Worm (Caenorhabditis elegans) whole organism, mixed stage, embryonic: ENCODE measurements around the gene C34F11.5.

Source experiments
- blmp-1 ChIP-seq: fragments of 150-350 bp; optimal IDR thresholded peaks from 2 replicates; lab custom pipeline; 2014; ENCODE audit warnings: missing biosample characterization, missing genetic modification characterization
- ceh-39 ChIP-seq: fragments of 150-350 bp; optimal IDR thresholded peaks from 2 replicates; lab custom pipeline; 2014; ENCODE audit warnings: missing biosample characterization, missing genetic modification characterization
- ceh-43 ChIP-seq: fragments of 200-800 bp; sonication (Bioruptor generic); optimal IDR thresholded peaks from 2 replicates; lab custom pipeline; 2018; ENCODE audit warnings: mild to moderate bottlenecking, missing genetic modification characterization, moderate library complexity, missing compliant biosample characterization
- ces-1 ChIP-seq: fragments of 150-350 bp; optimal IDR thresholded peaks from 2 replicates; lab custom pipeline; 2014; ENCODE audit warnings: missing biosample characterization, missing genetic modification reagents, missing genetic modification characterization
- cnd-1 ChIP-seq: fragments of 200-800 bp; sonication (Bioruptor generic); optimal IDR thresholded peaks from 2 replicates; lab custom pipeline; 2018; ENCODE audit warnings: mild to moderate bottlenecking, missing genetic modification characterization, missing compliant biosample characterization
- drap-1 ChIP-seq: fragments of 200-800 bp; sonication (Bioruptor generic); optimal IDR thresholded peaks from 3 replicates; lab custom pipeline; 2018; ENCODE audit warnings: mild to moderate bottlenecking, missing genetic modification characterization, missing compliant biosample characterization
- elt-1 ChIP-seq: sonication (generic microtip); optimal IDR thresholded peaks from 2 replicates; lab custom pipeline; 2017; ENCODE audit warnings: missing genetic modification characterization, mild to moderate bottlenecking, missing compliant biosample characterization, antibody characterized with exemption, moderate library complexity, borderline replicate concordance; ENCODE audit not compliant: insufficient read depth
- elt-3 ChIP-seq: fragments of 150-350 bp; optimal IDR thresholded peaks from 2 replicates; lab custom pipeline; 2014; ENCODE audit warnings: missing biosample characterization, missing genetic modification characterization
- flh-1 ChIP-seq: fragments of 200-800 bp; sonication (Bioruptor generic); optimal IDR thresholded peaks from 2 replicates; lab custom pipeline; 2018; ENCODE audit warnings: mild to moderate bottlenecking, missing genetic modification characterization, moderate library complexity, missing compliant biosample characterization
- ham-2 ChIP-seq: fragments of 200-800 bp; sonication (Bioruptor generic); optimal IDR thresholded peaks from 2 replicates; lab custom pipeline; 2018; ENCODE audit warnings: mild to moderate bottlenecking, missing genetic modification characterization, missing compliant biosample characterization
- hlh-1 ChIP-seq: fragments of 150-350 bp; optimal IDR thresholded peaks from 2 replicates; lab custom pipeline; 2014; ENCODE audit warnings: missing biosample characterization, missing genetic modification reagents, missing genetic modification characterization
- lin-13 ChIP-seq: fragments of 150-350 bp; optimal IDR thresholded peaks from 2 replicates; lab custom pipeline; 2014; ENCODE audit warnings: missing biosample characterization, missing genetic modification characterization
- lin-32 ChIP-seq: fragments of 200-800 bp; sonication (Bioruptor generic); optimal IDR thresholded peaks from 2 replicates; lab custom pipeline; 2018; ENCODE audit warnings: mild to moderate bottlenecking, missing genetic modification characterization, missing compliant biosample characterization
- mep-1 ChIP-seq: fragments of 150-350 bp; optimal IDR thresholded peaks from 2 replicates; lab custom pipeline; 2017; ENCODE audit warnings: missing biosample characterization, missing genetic modification reagents, missing genetic modification characterization, inconsistent platforms
- mls-2 ChIP-seq: sonication (generic microtip); optimal IDR thresholded peaks from 2 replicates; lab custom pipeline; 2016; ENCODE audit warnings: mild to moderate bottlenecking, missing genetic modification characterization, moderate library complexity, missing compliant biosample characterization
- nhr-12 ChIP-seq: fragments of 150-350 bp; optimal IDR thresholded peaks from 2 replicates; lab custom pipeline; 2014; ENCODE audit warnings: missing biosample characterization, missing genetic modification characterization
- nhr-2 ChIP-seq: fragments of 150-350 bp; optimal IDR thresholded peaks from 2 replicates; lab custom pipeline; 2014; ENCODE audit warnings: missing biosample characterization, missing genetic modification characterization
- nhr-237 ChIP-seq: fragments of 150-350 bp; optimal IDR thresholded peaks from 2 replicates; lab custom pipeline; 2014; ENCODE audit warnings: missing biosample characterization, missing genetic modification characterization
- nhr-28 ChIP-seq: fragments of 150-350 bp; optimal IDR thresholded peaks from 2 replicates; lab custom pipeline; 2014; ENCODE audit warnings: missing biosample characterization, missing genetic modification characterization
- nhr-76 ChIP-seq: sonication (generic microtip); optimal IDR thresholded peaks from 2 replicates; lab custom pipeline; 2017; ENCODE audit warnings: missing biosample characterization, missing genetic modification characterization
- pha-4 ChIP-seq: fragments of 150-350 bp; optimal IDR thresholded peaks from 2 replicates; lab custom pipeline; 2018; ENCODE audit warnings: missing biosample characterization, missing genetic modification reagents, missing genetic modification characterization
- snpc-4 ChIP-seq: fragments of 150-350 bp; optimal IDR thresholded peaks from 2 replicates; lab custom pipeline; 2014; ENCODE audit warnings: missing biosample characterization, missing genetic modification characterization
- sptf-1 ChIP-seq: sonication (generic microtip); optimal IDR thresholded peaks from 2 replicates; lab custom pipeline; 2017; ENCODE audit warnings: mild to moderate bottlenecking, missing genetic modification characterization, moderate library complexity, missing compliant biosample characterization
- tbx-8 ChIP-seq: fragments of 200-800 bp; sonication (Bioruptor generic); optimal IDR thresholded peaks from 2 replicates; lab custom pipeline; 2018; ENCODE audit warnings: mild to moderate bottlenecking, missing genetic modification characterization, moderate library complexity, missing compliant biosample characterization
- unc-120 ChIP-seq: sonication (generic microtip); optimal IDR thresholded peaks from 2 replicates; lab custom pipeline; 2017; ENCODE audit warnings: missing genetic modification characterization, missing compliant biosample characterization; ENCODE audit not compliant: poor library complexity, severe bottlenecking
- unc-39 ChIP-seq: fragments of 150-350 bp; optimal IDR thresholded peaks from 2 replicates; lab custom pipeline; 2014; ENCODE audit warnings: missing biosample characterization, missing genetic modification characterization
- unc-62 ChIP-seq: fragments of 150-350 bp; optimal IDR thresholded peaks from 2 replicates; lab custom pipeline; 2014; ENCODE audit warnings: missing biosample characterization, missing genetic modification reagents, missing genetic modification characterization
- zip-8 ChIP-seq: fragments of 150-350 bp; optimal IDR thresholded peaks from 2 replicates; lab custom pipeline; 2014; ENCODE audit warnings: missing biosample characterization, missing genetic modification characterization
- ztf-11 ChIP-seq: fragments of 150-350 bp; optimal IDR thresholded peaks from 2 replicates; lab custom pipeline; 2014; ENCODE audit warnings: missing biosample characterization, missing genetic modification characterization

The C34F11.5 gene

DNA sequence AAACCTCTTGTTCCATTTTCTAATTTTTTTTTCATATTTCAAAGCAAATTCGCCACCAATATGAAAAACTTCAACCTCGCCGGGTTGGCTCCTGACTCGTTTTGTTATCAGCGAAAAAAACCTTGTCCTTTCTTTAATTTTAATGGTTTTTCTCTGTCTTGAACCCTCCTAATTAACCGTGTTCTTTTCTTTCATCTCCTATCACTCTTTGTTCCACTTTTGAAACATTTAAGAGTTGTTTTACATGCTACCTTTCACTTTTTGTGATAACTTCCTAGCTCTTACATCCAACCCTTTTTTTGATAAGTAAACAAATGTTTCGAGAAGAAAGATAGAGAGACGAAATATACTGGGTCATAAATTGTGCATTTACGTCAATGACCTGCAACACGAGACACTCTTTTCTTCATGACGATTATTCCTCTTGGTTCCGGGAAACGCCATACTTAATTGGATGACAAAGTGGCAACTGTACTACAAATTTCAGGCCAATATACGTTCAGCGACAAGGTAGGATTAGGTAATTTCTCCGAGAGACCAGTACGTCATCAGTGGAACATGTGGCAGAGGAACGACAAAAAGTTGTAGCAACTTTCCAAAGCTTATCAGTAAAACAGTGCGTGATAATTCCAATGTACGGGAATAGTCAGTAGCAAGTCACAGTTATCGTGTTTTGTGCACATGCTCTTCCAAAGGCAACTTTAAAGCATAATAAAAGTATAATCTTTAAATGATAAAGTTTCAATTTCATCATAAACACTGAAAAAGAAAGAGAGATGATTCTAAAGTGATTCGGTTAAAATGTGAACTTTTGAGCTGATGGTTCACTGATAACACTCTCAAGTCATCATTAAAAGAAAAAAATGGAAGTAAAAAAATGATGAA, 10.7 kb upstream of the C34F11.5 start:
- no peak for TF ChIP-seq elt-3 (tag; lab: Kevin White, UChicago)
- TF ChIP-seq nhr-237 (tag; lab: Kevin White, UChicago), result no peak
- TF ChIP-seq, all 35 proteins: peak for 0

DNA sequence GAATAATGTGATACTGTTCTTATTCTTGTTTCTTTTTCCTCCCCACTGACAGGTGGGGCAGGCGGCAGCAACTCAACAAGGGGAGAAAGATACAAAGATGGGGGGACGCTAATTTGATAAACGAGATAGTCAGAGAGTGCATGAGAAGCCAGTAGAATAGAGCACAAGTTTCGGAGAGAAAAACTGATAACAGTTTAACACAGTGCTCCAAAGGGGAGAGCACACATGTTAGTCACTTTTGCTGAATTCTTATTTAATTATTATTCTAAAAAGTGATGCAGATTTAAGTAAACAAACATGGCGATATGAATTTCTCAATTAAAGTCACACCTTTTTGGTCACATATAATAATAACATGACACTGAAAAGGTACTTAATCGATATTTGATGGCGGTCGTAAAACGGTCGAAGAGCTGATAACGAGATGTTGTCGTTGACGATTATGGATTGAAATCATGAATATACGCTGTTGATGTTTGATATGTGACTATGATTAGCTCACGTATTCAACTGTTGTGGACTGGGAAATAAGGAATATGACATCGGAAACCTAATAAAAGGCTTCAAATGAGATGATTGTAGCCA, 9.6 kb upstream of the C34F11.5 start:
- TF ChIP-seq unc-39, result no peak
- no peak for TF ChIP-seq nhr-12
- no peak for TF ChIP-seq snpc-4
- TF ChIP-seq ham-2 (GFP tag; lab: Kevin White, UChicago), result no peak
- no peak for TF ChIP-seq tbx-8
- TF ChIP-seq pha-4 (tag; lab: Kevin White, UChicago), result no peak
- no peak for TF ChIP-seq zip-8 (tag; lab: Kevin White, UChicago)
- no peak for TF ChIP-seq unc-62 (GFP tag; lab: Kevin White, UChicago)
- no peak for TF ChIP-seq nhr-76 (tag; lab: Kevin White, UChicago)

DNA sequence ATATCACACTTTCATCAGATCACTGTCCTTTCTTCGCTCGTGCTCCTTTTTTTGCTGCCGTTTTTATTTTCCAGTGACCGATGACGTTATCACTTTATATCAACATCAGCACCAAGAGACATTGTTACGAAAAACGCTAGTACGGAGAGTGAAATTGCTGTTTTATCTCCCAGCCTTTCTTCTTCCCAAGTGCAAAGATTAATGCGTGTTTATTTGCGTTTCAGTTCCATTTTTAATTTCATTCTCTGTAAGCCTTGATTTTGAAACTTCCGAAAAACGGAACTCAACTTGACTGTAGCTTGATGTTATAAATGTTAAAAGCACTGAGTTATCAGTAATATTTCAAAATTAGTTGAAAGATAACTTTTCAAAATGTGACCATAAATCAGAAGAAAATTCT, 8.7 kb upstream of the C34F11.5 start:
- TF ChIP-seq blmp-1 (tag; lab: Kevin White, UChicago), result no peak
- no peak for TF ChIP-seq sptf-1
- TF ChIP-seq ceh-39 (tag; lab: Kevin White, UChicago), result no peak
- TF ChIP-seq tbx-8, result no peak
- no peak for TF ChIP-seq unc-62 (GFP tag; lab: Kevin White, UChicago)
- no peak for TF ChIP-seq mls-2 (tag; lab: Kevin White, UChicago)

- TF ChIP-seq ces-1 (GFP tag; lab: Kevin White, UChicago) (no peak), hlh-1 (tag; lab: Kevin White, UChicago) (no peak), nhr-2 (tag; lab: Kevin White, UChicago) (no peak), lin-32 (no peak), mep-1 (tag; lab: Kevin White, UChicago) (no peak), mls-2 (tag; lab: Kevin White, UChicago) (no peak), cnd-1 (tag; lab: Kevin White, UChicago) (no peak), flh-1 (GFP tag; lab: Kevin White, UChicago) (no peak), zip-8 (tag; lab: Kevin White, UChicago) (no peak), tbx-8 (no peak), lin-13 (tag; lab: Kevin White, UChicago) (no peak), sptf-1 (no peak), drap-1 (no peak), ztf-11 (tag; lab: Kevin White, UChicago) (no peak), nhr-76 (tag; lab: Kevin White, UChicago) (no peak)
Measured at ce11 chrII:5187469-5187868, 8.1 kb upstream of the C34F11.5 start, which contains the start of gene crh-2. TSS of gene crh-2 (minus strand) at chrII:5187569.

- no peak for TF ChIP-seq nhr-28 (tag; lab: Kevin White, UChicago)
- TF ChIP-seq nhr-2 (tag; lab: Kevin White, UChicago), result no peak
- no peak for TF ChIP-seq elt-1 (tag; lab: Kevin White, UChicago)
- TF ChIP-seq nhr-237 (tag; lab: Kevin White, UChicago), result no peak
- no peak for TF ChIP-seq sptf-1
- TF ChIP-seq ceh-43 (GFP tag; lab: Kevin White, UChicago), result no peak
- no peak for TF ChIP-seq cnd-1 (tag; lab: Kevin White, UChicago)
- no peak for TF ChIP-seq unc-39
- no peak for TF ChIP-seq pha-4 (tag; lab: Kevin White, UChicago)
- no peak for TF ChIP-seq unc-120 (tag; lab: Kevin White, UChicago)
- no peak for TF ChIP-seq flh-1 (GFP tag; lab: Kevin White, UChicago)
Measured at ce11 chrII:5187934-5188333, 7.7 kb upstream of the C34F11.5 start.
